Worm (Caenorhabditis elegans): ENCODE results near the gene ire-1.
A peak's percentile ranks its signal among the peaks of the same experiment; 100 is the strongest.

The ire-1 gene

ce11 chrII:8117426-8117825 lies 7.3 kb downstream of the ire-1 start:
- TF ChIP-seq ztf-25 (GFP tag; IDR thresholded peaks at IDR 0.05), result no peak

- TF ChIP-seq ceh-79 (tag; optimal IDR thresholded peaks at IDR 0.05) (no peak), fkh-3 (tag; optimal IDR thresholded peaks at IDR 0.05) (no peak), lsl-1 (GFP tag; optimal IDR thresholded peaks at IDR 0.05) (no peak), let-607 (tag; optimal IDR thresholded peaks at IDR 0.05) (no peak), cebp-1 (GFP tag; IDR thresholded peaks at IDR 0.05) (no peak), cebp-1 (tag; optimal IDR thresholded peaks at IDR 0.05) (no peak), die-1 (tag; optimal IDR thresholded peaks at IDR 0.05) (no peak), cebp-2 (GFP tag; IDR thresholded peaks at IDR 0.05) (no peak), Y79H2A.3 (GFP tag; conservative IDR thresholded peaks at IDR 0.05) (no peak), him-1 (tag; optimal IDR thresholded peaks at IDR 0.05) (no peak), ama-1 (optimal IDR thresholded peaks at IDR 0.05) (no peak), ama-1 (GFP tag; optimal IDR thresholded peaks at IDR 0.05) (no peak), nfyb-1 (GFP tag; IDR thresholded peaks at IDR 0.05) (no peak), ekl-4 (GFP tag; IDR thresholded peaks at IDR 0.05) (no peak), mes-4 (tag; optimal IDR thresholded peaks at IDR 0.05) (no peak), ztf-26 (tag; optimal IDR thresholded peaks at IDR 0.05) (no peak), T07F8.4 (tag; optimal IDR thresholded peaks at IDR 0.05) (no peak), F22D6.2 (tag; optimal IDR thresholded peaks at IDR 0.05) (no peak), F52B5.7 (tag; optimal IDR thresholded peaks at IDR 0.05) (no peak), F37B4.10 (GFP tag; IDR thresholded peaks at IDR 0.05) (no peak)
Observed at ce11 chrII:8116159-8116558, 8.6 kb downstream of the ire-1 start, which contains the start of gene unc-105. unc-105 (plus strand) TSS chrII:8116459.

- no peak for TF ChIP-seq sea-2 (GFP tag; IDR thresholded peaks at IDR 0.05)
- no peak for TF ChIP-seq K11D2.4 (GFP tag; IDR thresholded peaks at IDR 0.05)
- TF ChIP-seq mes-4 (tag; optimal IDR thresholded peaks at IDR 0.05), result no peak
- TF ChIP-seq ceh-40 (GFP tag; IDR thresholded peaks at IDR 0.05), result no peak
- TF ChIP-seq K12H6.12 (tag; optimal IDR thresholded peaks at IDR 0.05), result no peak
- no peak for TF ChIP-seq rcor-1 (GFP tag; IDR thresholded peaks at IDR 0.05)
- TF ChIP-seq F33H1.4 (GFP tag; IDR thresholded peaks at IDR 0.05), result no peak
- no peak for TF ChIP-seq akir-1 (GFP tag; optimal IDR thresholded peaks at IDR 0.05)
- TF ChIP-seq die-1 (tag; optimal IDR thresholded peaks at IDR 0.05), result no peak
- TF ChIP-seq sdz-38 (tag; optimal IDR thresholded peaks at IDR 0.05), result no peak
- TF ChIP-seq zfh-2 (GFP tag; conservative IDR thresholded peaks at IDR 0.05), result no peak
- TF ChIP-seq ztf-18 (tag; optimal IDR thresholded peaks at IDR 0.05), result no peak
Observed at ce11 chrII:8112063-8112462, 12.6 kb downstream of the ire-1 start, which contains the start of gene lron-4. lron-4 (minus strand) TSS chrII:8112163.

- peak; percentile 43 for TF ChIP-seq efl-1 (GFP tag; optimal IDR thresholded peaks at IDR 0.05)
- TF ChIP-seq die-1 (tag; optimal IDR thresholded peaks at IDR 0.05), result peak; percentile 96
- no peak; the same call in 1 of the 2 replicates for TF ChIP-seq pbrm-1 (GFP tag; IDR thresholded peaks at IDR 0.05)
- peak; percentile 91 for TF ChIP-seq ekl-4 (GFP tag; IDR thresholded peaks at IDR 0.05)
- peak; percentile 96 for TF ChIP-seq nhr-90 (tag; optimal IDR thresholded peaks at IDR 0.05)
- TF ChIP-seq gei-17 (GFP tag; optimal IDR thresholded peaks at IDR 0.05), result no peak
- TF ChIP-seq ama-1 (optimal IDR thresholded peaks at IDR 0.05), result no peak
- peak in 1 of 2 experiments; percentile 86 for TF ChIP-seq ama-1 (GFP tag; optimal IDR thresholded peaks at IDR 0.05)
- TF ChIP-seq snpc-4 (GFP tag; optimal IDR thresholded peaks at IDR 0.05), result peak; percentile 67
- TF ChIP-seq snpc-4 (tag; optimal IDR thresholded peaks at IDR 0.05), result peak in 2 of 4 experiments; percentile 74 to 75
- no peak for TF ChIP-seq lsl-1 (GFP tag; optimal IDR thresholded peaks at IDR 0.05)
- peak; percentile 75 for TF ChIP-seq hmg-20 (GFP tag; IDR thresholded peaks at IDR 0.05)
- peak; percentile 94 for TF ChIP-seq rpc-1 (optimal IDR thresholded peaks at IDR 0.05)
- TF ChIP-seq rpc-1 (tag; optimal IDR thresholded peaks at IDR 0.05), result peak; percentile 97
- TF ChIP-seq lir-1 (GFP tag; conservative IDR thresholded peaks at IDR 0.05), result no peak; the same call in 1 of the 2 replicates
- TF ChIP-seq rcor-1 (GFP tag; IDR thresholded peaks at IDR 0.05), result peak; percentile 75
- TF ChIP-seq zim-3 (tag; optimal IDR thresholded peaks at IDR 0.05), result peak; percentile 95
- peak; percentile 80 for TF ChIP-seq hrde-1 (tag; optimal IDR thresholded peaks at IDR 0.05; ENCODE audit: borderline replicate concordance)
- TF ChIP-seq ceh-91 (GFP tag; IDR thresholded peaks at IDR 0.05), result no peak
- peak; percentile 92 for TF ChIP-seq ceh-40 (GFP tag; IDR thresholded peaks at IDR 0.05)
- peak; percentile 96 for TF ChIP-seq tbp1 (GFP tag; optimal IDR thresholded peaks at IDR 0.05)
Observed at ce11 chrII:8106921-8107695, 17.6 kb downstream of the ire-1 start, which contains the start of the genes chst-1 and C41C4.9. chst-1 (minus strand) TSS chrII:8106971. C41C4.9 (plus strand) TSS chrII:8107645.

Data from whole organism, young adult.